Worm (Caenorhabditis elegans): ENCODE measurements around the gene asns-2.

Gene asns-2

ce11 chrX:8718153-8718552, 32.6 kb downstream of the asns-2 start:
- TF ChIP-seq efl-1 (optimal IDR thresholded peaks at IDR 0.05) (no peak), efl-1 (GFP tag; optimal IDR thresholded peaks at IDR 0.05 in 1 of 2) (peak in 1 of 2 experiments; percentile 5), sptf-1 (tag; optimal IDR thresholded peaks at IDR 0.05) (no peak)

- TF ChIP-seq aly-2 (tag; optimal IDR thresholded peaks at IDR 0.05): no peak
- peak; percentile 35 for TF ChIP-seq nhr-85 (tag)
These were observed 33.9 kb downstream of the asns-2 start, which contains the start of gene F53A9.7 for ce11 chrX:8716822-8717221. Gene F53A9.7 (minus strand): TSS chrX:8716922.

ce11 chrX:8714845-8715244, 35.9 kb downstream of the asns-2 start:
- TF ChIP-seq nhr-19 (GFP tag; conservative IDR thresholded peaks at IDR 0.05) (no peak), mef-2 (tag; optimal IDR thresholded peaks at IDR 0.05) (no peak), blmp-1 (tag; optimal IDR thresholded peaks at IDR 0.05) (no peak)

ce11 chrX:8713754-8714295, 36.9 kb downstream of the asns-2 start, which contains the start of gene F53A9.6:
Gene F53A9.6 (minus strand): TSS chrX:8713804.
- no peak for TF ChIP-seq dsc-1 (tag; optimal IDR thresholded peaks at IDR 0.05)
- no peak for TF ChIP-seq efl-1 (optimal IDR thresholded peaks at IDR 0.05)
- peak in 1 of 2 experiments; percentile 74 for TF ChIP-seq efl-1 (GFP tag; optimal IDR thresholded peaks at IDR 0.05 in 1 of 2)
- no peak for TF ChIP-seq ztf-4 (tag; optimal IDR thresholded peaks at IDR 0.05)
- TF ChIP-seq zip-4 (GFP tag; optimal IDR thresholded peaks at IDR 0.05): no peak
- TF ChIP-seq elt-2 (tag; optimal IDR thresholded peaks at IDR 0.05): peak; percentile 64
- no peak for TF ChIP-seq nhr-19 (GFP tag; conservative IDR thresholded peaks at IDR 0.05)

ce11 chrX:8712662-8713061, 38.1 kb downstream of the asns-2 start:
- TF ChIP-seq nhr-85 (tag) (no peak), nhr-20 (tag; optimal IDR thresholded peaks at IDR 0.05) (peak; percentile 31), Y116A8C.19 (tag; optimal IDR thresholded peaks at IDR 0.05; ENCODE audit: borderline replicate concordance) (no peak), fkh-10 (GFP tag; optimal IDR thresholded peaks at IDR 0.05) (no peak), ces-1 (GFP tag; optimal IDR thresholded peaks at IDR 0.05) (no peak), mep-1 (tag; optimal IDR thresholded peaks at IDR 0.05) (no peak), elt-2 (tag; optimal IDR thresholded peaks at IDR 0.05) (peak; percentile 81), lin-13 (GFP tag; optimal IDR thresholded peaks at IDR 0.05) (no peak), jun-1 (tag; optimal IDR thresholded peaks at IDR 0.05) (no peak), zip-4 (GFP tag; optimal IDR thresholded peaks at IDR 0.05) (no peak), pax-3 (tag; optimal IDR thresholded peaks at IDR 0.05) (no peak), lin-35 (GFP tag; optimal IDR thresholded peaks at IDR 0.05) (peak in 1 of 2 experiments; percentile 39)

- TF ChIP-seq aha-1 (tag; optimal IDR thresholded peaks at IDR 0.05) (no peak), snpc-4 (tag; optimal IDR thresholded peaks at IDR 0.05) (no peak), mdl-1 (tag; optimal IDR thresholded peaks at IDR 0.05) (no peak), sup-37 (GFP tag; optimal IDR thresholded peaks at IDR 0.05) (no peak), pax-3 (tag; optimal IDR thresholded peaks at IDR 0.05) (no peak), rnt-1 (tag; optimal IDR thresholded peaks at IDR 0.05) (no peak), hlh-4 (tag; optimal IDR thresholded peaks at IDR 0.05) (no peak), nhr-47 (tag; optimal IDR thresholded peaks at IDR 0.05) (no peak), tbx-2 (tag; optimal IDR thresholded peaks at IDR 0.05) (no peak), C16A3.4 (tag; optimal IDR thresholded peaks at IDR 0.05) (no peak), alr-1 (tag; optimal IDR thresholded peaks at IDR 0.05; ENCODE audit: borderline replicate concordance) (no peak)
These were observed 39.5 kb downstream of the asns-2 start, which contains the start of gene F53A9.1 for ce11 chrX:8711141-8711645. Gene F53A9.1 (plus strand): TSS chrX:8711595.
